Fruit fly (Drosophila melanogaster): ENCODE data around the gene Lsp1alpha.

Lsp1alpha gene

dm6 chrX:12472244-12472736, 17.8 kb upstream of the Lsp1alpha start:
- TF ChIP-seq noc (tag; optimal IDR thresholded peaks at IDR 0.05) = peak; percentile 99

DNA sequence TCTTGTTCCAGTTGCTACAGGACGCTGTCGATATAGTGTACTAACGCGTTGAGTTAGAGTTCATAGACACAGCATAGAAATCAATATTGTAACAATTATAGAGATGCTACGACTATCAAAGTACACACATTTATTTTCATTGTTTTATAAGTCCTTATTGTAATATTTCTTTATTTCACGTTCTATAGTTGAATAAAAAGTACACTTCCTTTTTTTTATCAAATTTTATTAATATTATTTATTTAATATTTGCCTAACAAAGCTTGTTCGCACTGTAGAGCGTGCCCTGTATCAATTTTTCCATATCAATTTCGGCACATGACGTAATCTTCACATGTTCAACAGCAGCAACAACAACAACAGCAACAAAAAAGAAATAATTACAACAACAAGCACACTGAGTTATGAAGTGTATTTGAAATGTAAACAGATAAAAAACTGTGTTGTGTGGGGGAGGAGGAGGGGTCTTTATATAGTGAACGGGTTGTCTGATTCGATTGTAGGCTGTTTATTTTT, 16.1 kb upstream of the Lsp1alpha start:
- peak; percentile 89 for TF ChIP-seq noc (tag; optimal IDR thresholded peaks at IDR 0.05)

dm6 chrX:12480282-12480681, 9.8 kb upstream of the Lsp1alpha start:
- TF ChIP-seq noc (tag; optimal IDR thresholded peaks at IDR 0.05) = peak; percentile 58

- no peak for TF ChIP-seq noc (tag; optimal IDR thresholded peaks at IDR 0.05)
Measured at dm6 chrX:12486294-12487020, 3.6 kb upstream of the Lsp1alpha start, which contains the start of gene Cpr11A. Gene Cpr11A (plus strand): TSS chrX:12486970.

dm6 chrX:12487485-12487884, 2.6 kb upstream of the Lsp1alpha start:
- TF ChIP-seq noc (tag; optimal IDR thresholded peaks at IDR 0.05) = no peak

DNA sequence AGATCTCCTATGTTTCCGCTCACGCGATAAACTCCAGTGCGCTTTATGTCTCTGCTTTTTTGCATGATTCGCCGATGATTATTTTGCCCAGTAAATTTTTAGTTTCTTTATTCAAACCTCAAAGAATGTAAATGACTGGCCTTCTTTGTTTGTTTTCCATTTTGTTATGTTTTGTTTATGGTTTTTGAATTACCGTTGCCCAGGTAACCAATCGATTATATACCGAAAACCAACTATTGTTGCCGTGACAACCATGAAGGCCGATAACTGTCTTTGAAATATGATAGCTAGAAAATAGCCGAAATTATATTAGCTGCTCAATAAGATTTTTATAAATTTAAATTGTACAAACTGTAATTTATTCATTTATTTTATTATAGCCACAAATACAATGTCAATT, 6.4 kb downstream of the Lsp1alpha start, which contains the start of gene Mks1:
Gene Mks1, minus strand, starts transcription at position 101 of the 400 bp plus-strand sequence.
- TF ChIP-seq noc (tag; optimal IDR thresholded peaks at IDR 0.05) = no peak

DNA sequence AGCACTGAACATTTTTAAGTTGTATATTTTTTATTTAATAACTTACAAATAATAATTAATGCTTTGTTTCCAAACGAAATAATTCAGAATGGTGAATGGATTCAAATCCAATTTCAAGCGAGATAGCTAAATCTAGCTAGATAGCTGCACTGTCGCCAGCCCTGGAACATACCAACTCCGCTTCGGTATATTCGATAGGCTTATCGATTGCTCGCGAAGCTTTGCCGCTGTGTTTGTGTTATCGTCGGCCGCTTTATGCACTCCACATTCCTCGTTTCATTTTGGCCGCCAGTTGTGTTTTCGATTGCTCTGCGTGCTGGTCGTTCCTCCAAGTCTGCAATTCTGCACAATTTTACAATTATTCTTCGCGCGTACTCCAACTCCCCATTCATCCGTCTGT, 6.8 kb downstream of the Lsp1alpha start, which contains the start of gene mdu:
Gene mdu, plus strand, starts transcription at position 259 of the 400 bp plus-strand sequence.
- TF ChIP-seq noc (tag; optimal IDR thresholded peaks at IDR 0.05) = no peak

- no peak for TF ChIP-seq noc (tag; optimal IDR thresholded peaks at IDR 0.05)
Measured at dm6 chrX:12498101-12498500, 8.0 kb downstream of the Lsp1alpha start.

DNA sequence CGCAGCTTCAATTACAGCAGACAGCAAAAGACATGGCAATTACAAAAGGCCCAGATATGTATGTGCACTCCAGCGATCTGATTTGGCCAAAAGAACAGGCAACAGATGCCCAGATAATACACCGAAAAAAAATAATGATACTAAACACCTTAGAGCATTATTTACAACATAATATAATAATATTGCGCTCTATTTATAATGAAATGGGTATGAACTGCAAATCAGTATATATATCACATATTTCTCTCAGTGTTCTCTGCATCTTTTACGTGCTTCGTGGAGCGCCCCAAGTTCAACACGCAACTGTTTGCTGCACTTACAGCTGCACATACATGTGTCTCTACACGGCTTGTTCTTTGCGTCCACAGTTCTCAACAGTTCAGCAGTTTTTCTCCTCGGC, 17.5 kb downstream of the Lsp1alpha start:
- no peak for TF ChIP-seq noc (tag; optimal IDR thresholded peaks at IDR 0.05)

dm6 chrX:12510750-12511649, 20.9 kb downstream of the Lsp1alpha start:
- peak; percentile 84 for TF ChIP-seq noc (tag; optimal IDR thresholded peaks at IDR 0.05)

dm6 chrX:12533560-12533959, 43.5 kb downstream of the Lsp1alpha start:
- TF ChIP-seq noc (tag; optimal IDR thresholded peaks at IDR 0.05) = no peak

dm6 chrX:12539215-12539614, 49.1 kb downstream of the Lsp1alpha start:
- TF ChIP-seq noc (tag; optimal IDR thresholded peaks at IDR 0.05) = no peak

DNA sequence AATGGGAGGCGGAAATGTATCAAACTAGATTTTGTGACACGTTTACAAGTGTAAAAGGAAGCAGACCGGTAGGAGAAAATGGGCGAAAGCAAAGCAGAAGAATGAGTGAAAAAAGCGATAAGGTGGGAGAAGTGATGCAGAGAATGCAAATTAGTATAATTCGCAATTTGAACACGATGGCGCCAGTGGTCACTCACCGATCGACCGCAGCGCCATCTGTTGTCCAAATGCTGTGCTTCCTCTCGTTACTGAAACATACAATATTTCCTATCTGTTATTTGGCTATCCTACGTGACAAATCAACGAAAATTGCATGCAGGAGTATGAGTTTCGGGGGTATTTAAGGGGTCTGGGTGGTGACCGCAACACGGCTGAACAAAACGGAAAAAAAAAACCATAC, 50.7 kb downstream of the Lsp1alpha start:
- TF ChIP-seq noc (tag; optimal IDR thresholded peaks at IDR 0.05) = no peak
